Fruit fly (Drosophila melanogaster) whole organism, embryonic: ENCODE results near the gene CG31650.

Source experiments
- Abd-B ChIP-seq: fragments of 200-800 bp; sonication (Bioruptor generic); optimal IDR thresholded peaks from 2 replicates; lab custom pipeline; 2018; ENCODE audit warnings: missing biosample characterization, mild to moderate bottlenecking, missing genetic modification characterization, moderate library complexity
- B-H1 ChIP-seq: fragments of 200-800 bp; sonication (Bioruptor generic); IDR thresholded peaks from 3 replicates; pipeline ENCODE4 v1.3.6; 2022; ENCODE audit warnings: missing biosample characterization, missing genetic modification characterization
- Blimp-1 ChIP-seq: fragments of 200-800 bp; sonication (Bioruptor generic); optimal IDR thresholded peaks from 3 replicates; lab custom pipeline; 2018; ENCODE audit warnings: missing biosample characterization, missing genetic modification characterization, mild to moderate bottlenecking, moderate library complexity, missing genetic modification reagents
- CG10979 ChIP-seq: fragments of 200-800 bp; sonication (Bioruptor generic); optimal IDR thresholded peaks from 2 replicates; lab custom pipeline; 2018; ENCODE audit warnings: missing biosample characterization, mild to moderate bottlenecking, missing genetic modification characterization, moderate library complexity
- CG11723 ChIP-seq: fragments of 200-800 bp; sonication (Bioruptor generic); optimal IDR thresholded peaks from 2 replicates; lab custom pipeline; 2017; ENCODE audit warnings: missing biosample characterization, mild to moderate bottlenecking, missing genetic modification characterization
- CG13287 ChIP-seq: fragments of 200-800 bp; sonication (Bioruptor generic); IDR thresholded peaks from 2 replicates; pipeline ENCODE4 v1.3.6; 2022; ENCODE audit warnings: missing biosample characterization, missing genetic modification characterization; ENCODE audit not compliant: partially characterized antibody
- CG13296 ChIP-seq: fragments of 200-800 bp; sonication (Bioruptor generic); optimal IDR thresholded peaks from 3 replicates; lab custom pipeline; 2018; ENCODE audit warnings: missing biosample characterization, mild to moderate bottlenecking, missing genetic modification characterization
- CG13894 ChIP-seq: fragments of 200-800 bp; sonication (Bioruptor generic); optimal IDR thresholded peaks from 3 replicates; lab custom pipeline; 2018; ENCODE audit warnings: missing biosample characterization, mild to moderate bottlenecking, missing genetic modification characterization, moderate library complexity
- CG14441 ChIP-seq: fragments of 200-800 bp; sonication (Bioruptor generic); IDR thresholded peaks from 2 replicates; pipeline ENCODE4 v1.3.6; 2022; ENCODE audit warnings: missing biosample characterization, missing genetic modification characterization
- CG14860 ChIP-seq: fragments of 200-800 bp; sonication (Bioruptor generic); IDR thresholded peaks from 3 replicates; pipeline ENCODE4 v1.3.6; 2022; ENCODE audit warnings: missing biosample characterization, missing genetic modification characterization; ENCODE audit not compliant: partially characterized antibody
- CG1602 ChIP-seq: fragments of 200-800 bp; sonication (Bioruptor generic); optimal IDR thresholded peaks from 3 replicates; lab custom pipeline; 2016; ENCODE audit warnings: missing biosample characterization, missing genetic modification characterization
- CG2875 ChIP-seq: fragments of 200-800 bp; sonication (Bioruptor generic); optimal IDR thresholded peaks from 2 replicates; lab custom pipeline; 2017; ENCODE audit warnings: missing biosample characterization, mild to moderate bottlenecking, missing genetic modification characterization, missing genetic modification reagents
- CG30403 ChIP-seq: fragments of 200-800 bp; sonication (Bioruptor generic); optimal IDR thresholded peaks from 3 replicates; lab custom pipeline; 2016; ENCODE audit warnings: missing biosample characterization, missing genetic modification characterization
- CG33557 ChIP-seq: fragments of 200-800 bp; sonication (Bioruptor generic); optimal IDR thresholded peaks from 2 replicates; lab custom pipeline; 2019; ENCODE audit warnings: missing biosample characterization, mild to moderate bottlenecking, missing genetic modification characterization, moderate library complexity
- CG3407 ChIP-seq: fragments of 200-800 bp; sonication (Bioruptor generic); optimal IDR thresholded peaks from 2 replicates; lab custom pipeline; 2018; ENCODE audit warnings: missing biosample characterization, mild to moderate bottlenecking, missing genetic modification characterization
- CG4854 ChIP-seq: fragments of 200-800 bp; sonication (Bioruptor generic); optimal IDR thresholded peaks from 2 replicates; lab custom pipeline; 2016; ENCODE audit warnings: missing biosample characterization, missing genetic modification characterization, inconsistent platforms
- CG7556 ChIP-seq: fragments of 200-800 bp; sonication (Bioruptor generic); optimal IDR thresholded peaks from 2 replicates; lab custom pipeline; 2017; ENCODE audit warnings: missing biosample characterization, mild to moderate bottlenecking, missing genetic modification characterization
- Ets65A ChIP-seq: fragments of 200-800 bp; sonication (Bioruptor generic); peaks from one replicate; lab custom pipeline; 2016; ENCODE audit warnings: missing biosample characterization, missing genetic modification characterization
- HHEX ChIP-seq: fragments of 200-800 bp; sonication (Bioruptor generic); optimal IDR thresholded peaks from 3 replicates; lab custom pipeline; 2017; ENCODE audit warnings: missing biosample characterization, mild to moderate bottlenecking, missing genetic modification characterization, missing genetic modification reagents
- HLH4C ChIP-seq: fragments of 200-800 bp; sonication (Bioruptor generic); IDR thresholded peaks from 3 replicates; pipeline ENCODE4 v1.3.6; 2022; ENCODE audit warnings: missing biosample characterization, missing genetic modification characterization; ENCODE audit not compliant: partially characterized antibody
- Hsf ChIP-seq: fragments of 200-800 bp; sonication (Bioruptor generic); optimal IDR thresholded peaks from 3 replicates; lab custom pipeline; 2016; ENCODE audit warnings: missing biosample characterization, missing genetic modification characterization
- Meics ChIP-seq: fragments of 200-800 bp; sonication (Bioruptor generic); optimal IDR thresholded peaks from 2 replicates; lab custom pipeline; 2017; ENCODE audit warnings: missing biosample characterization, mild to moderate bottlenecking, missing genetic modification characterization
- Neu2 ChIP-seq: fragments of 200-800 bp; sonication (Bioruptor generic); optimal IDR thresholded peaks from 3 replicates; lab custom pipeline; 2016; ENCODE audit warnings: missing biosample characterization, missing genetic modification characterization, borderline replicate concordance
- Nf-YB ChIP-seq: fragments of 200-800 bp; sonication (Bioruptor generic); optimal IDR thresholded peaks from 3 replicates; lab custom pipeline; 2019; ENCODE audit warnings: missing biosample characterization, mild to moderate bottlenecking, missing genetic modification characterization, moderate library complexity
- PHDP ChIP-seq: fragments of 200-800 bp; sonication (Bioruptor generic); optimal IDR thresholded peaks from 3 replicates; lab custom pipeline; 2018; ENCODE audit warnings: missing biosample characterization, mild to moderate bottlenecking, missing genetic modification characterization, moderate library complexity
- Ptx1 ChIP-seq: fragments of 200-800 bp; sonication (Bioruptor generic); IDR thresholded peaks from 2 replicates; pipeline ENCODE4 v1.3.6; 2022; ENCODE audit warnings: missing biosample characterization, missing genetic modification characterization
- Spps ChIP-seq: fragments of 200-800 bp; sonication (Bioruptor generic); optimal IDR thresholded peaks from 2 replicates; lab custom pipeline; 2018; ENCODE audit warnings: missing biosample characterization, mild to moderate bottlenecking, missing genetic modification characterization
- YL-1 ChIP-seq: fragments of 200-800 bp; sonication (Bioruptor generic); optimal IDR thresholded peaks from 3 replicates; lab custom pipeline; 2017; ENCODE audit warnings: missing biosample characterization, mild to moderate bottlenecking, missing genetic modification characterization
- bab2 ChIP-seq: fragments of 200-800 bp; sonication (Bioruptor generic); optimal IDR thresholded peaks from 2 replicates; lab custom pipeline; 2016; ENCODE audit warnings: missing biosample characterization, missing genetic modification characterization
- caup ChIP-seq: fragments of 200-800 bp; sonication (Bioruptor generic); optimal IDR thresholded peaks from 3 replicates; lab custom pipeline; 2017; ENCODE audit warnings: missing biosample characterization, mild to moderate bottlenecking, missing genetic modification characterization, moderate library complexity; ENCODE audit not compliant: severe bottlenecking
- da ChIP-seq: fragments of 200-800 bp; sonication (Bioruptor generic); optimal IDR thresholded peaks from 2 replicates; lab custom pipeline; 2016; ENCODE audit warnings: missing biosample characterization, missing genetic modification characterization
- dmrt99B ChIP-seq: fragments of 200-800 bp; sonication (Bioruptor generic); optimal IDR thresholded peaks from 2 replicates; lab custom pipeline; 2018; ENCODE audit warnings: missing biosample characterization, mild to moderate bottlenecking, missing genetic modification characterization, moderate library complexity
- ewg ChIP-seq: fragments of 200-800 bp; sonication (Bioruptor generic); optimal IDR thresholded peaks from 3 replicates; lab custom pipeline; 2017; ENCODE audit warnings: mild to moderate bottlenecking, missing biosample characterization, missing genetic modification reagents, missing genetic modification characterization
- gfzf ChIP-seq: fragments of 200-800 bp; sonication (Bioruptor generic); optimal IDR thresholded peaks from 2 replicates; lab custom pipeline; 2016; ENCODE audit warnings: missing biosample characterization, mild to moderate bottlenecking, missing genetic modification characterization, moderate library complexity
- grn ChIP-seq: fragments of 200-800 bp; sonication (Bioruptor generic); optimal IDR thresholded peaks from 3 replicates; lab custom pipeline; 2017; ENCODE audit warnings: missing biosample characterization, missing genetic modification characterization
- gro ChIP-seq: fragments of 200-800 bp; sonication (Bioruptor generic); optimal IDR thresholded peaks from 2 replicates; lab custom pipeline; 2016; ENCODE audit warnings: missing biosample characterization, missing genetic modification characterization
- nom ChIP-seq: fragments of 200-800 bp; sonication (Bioruptor generic); optimal IDR thresholded peaks from 2 replicates; lab custom pipeline; 2017; ENCODE audit warnings: missing biosample characterization, missing genetic modification characterization, mild to moderate bottlenecking, moderate library complexity, missing genetic modification reagents
- phol ChIP-seq: fragments of 200-800 bp; sonication (Bioruptor generic); optimal IDR thresholded peaks from 3 replicates; lab custom pipeline; 2018; ENCODE audit warnings: missing biosample characterization, mild to moderate bottlenecking, missing genetic modification characterization, moderate library complexity
- ro ChIP-seq: fragments of 200-800 bp; sonication (Bioruptor generic); IDR thresholded peaks from 2 replicates; pipeline ENCODE4 v1.3.6; 2022; ENCODE audit warnings: missing biosample characterization, missing genetic modification characterization
- schlank ChIP-seq: fragments of 200-800 bp; sonication (Bioruptor generic); optimal IDR thresholded peaks from 2 replicates; lab custom pipeline; 2018; ENCODE audit warnings: missing biosample characterization, mild to moderate bottlenecking, missing genetic modification characterization
- scrt ChIP-seq: fragments of 200-800 bp; sonication (Bioruptor generic); optimal IDR thresholded peaks from 2 replicates; lab custom pipeline; 2018; ENCODE audit warnings: missing biosample characterization, mild to moderate bottlenecking, missing genetic modification characterization, moderate library complexity
- shn ChIP-seq: fragments of 200-800 bp; sonication (Bioruptor generic); optimal IDR thresholded peaks from 3 replicates; lab custom pipeline; 2016; ENCODE audit warnings: missing biosample characterization, missing genetic modification characterization
- sisA ChIP-seq: fragments of 200-800 bp; sonication (Bioruptor generic); IDR thresholded peaks from 2 replicates; pipeline ENCODE4 v1.3.6; 2022; ENCODE audit warnings: missing biosample characterization, missing genetic modification characterization
- toy ChIP-seq: fragments of 200-800 bp; sonication (Bioruptor generic); IDR thresholded peaks from 2 replicates; pipeline ENCODE4 v1.3.6; 2022; ENCODE audit warnings: missing biosample characterization, missing genetic modification characterization
- twi ChIP-seq: fragments of 200-800 bp; optimal IDR thresholded peaks from 2 replicates; lab custom pipeline; 2019; ENCODE audit warnings: missing biosample characterization, mild to moderate bottlenecking, missing genetic modification characterization, moderate library complexity
- tx ChIP-seq: fragments of 200-800 bp; sonication (Bioruptor generic); optimal IDR thresholded peaks from 2 replicates; lab custom pipeline; 2016; ENCODE audit warnings: missing biosample characterization, missing genetic modification characterization
- usp ChIP-seq: fragments of >200 bp; optimal IDR thresholded peaks from 2 replicates; lab custom pipeline; 2017; ENCODE audit warnings: missing biosample characterization, missing genetic modification characterization
- vfl ChIP-seq: fragments of 200-800 bp; sonication (Bioruptor generic); optimal IDR thresholded peaks from 2 replicates; lab custom pipeline; 2016; ENCODE audit warnings: missing biosample characterization, missing genetic modification characterization
- vvl ChIP-seq: fragments of 200-800 bp; sonication (Bioruptor generic); IDR thresholded peaks from 2 replicates; pipeline ENCODE4 v1.3.6; 2022; ENCODE audit warnings: missing biosample characterization, missing genetic modification characterization

The CG31650 gene

dm6 chr2L:5059645-5060254 lies 15.2 kb upstream of the CG31650 start, which contains the start of gene Rpn11 (continued):
- TF ChIP-seq CG1602, result peak; percentile 67
- peak; percentile 30 for TF ChIP-seq CG11723
- TF ChIP-seq vvl (GFP tag; lab: Robert Waterston, UW), result peak; percentile 80
- peak; percentile 12; the same call in 1 of the 2 replicates for TF ChIP-seq sisA (GFP tag; lab: Robert Waterston, UW)
- peak; percentile 58 for TF ChIP-seq Ptx1 (GFP tag; lab: Robert Waterston, UW)
- peak; percentile 15 for TF ChIP-seq scrt (GFP tag; lab: Kevin White, UChicago)
- TF ChIP-seq Blimp-1 (GFP tag; lab: Kevin White, UChicago), result peak; percentile 56
- TF ChIP-seq CG14860 (GFP tag; lab: Robert Waterston, UW), result 0 out of 3 replicates have a peak, but pooled peaks have one; percentile 32
- TF ChIP-seq CG3407 (GFP tag; lab: Kevin White, UChicago), result peak; percentile 11
- TF ChIP-seq ro, result no peak
- TF ChIP-seq HLH4C (GFP tag; lab: Robert Waterston, UW), result peak; percentile 44
- peak; percentile 58 for TF ChIP-seq CG33557
- peak; percentile 41; the same call in 1 of the 3 replicates for TF ChIP-seq B-H1 (GFP tag; lab: Robert Waterston, UW)
- peak; percentile 22 for TF ChIP-seq CG2875 (GFP tag; lab: Kevin White, UChicago)
- TF ChIP-seq twi (tag; lab: Kevin White, UChicago), result peak; percentile 43
- TF ChIP-seq caup, result peak; percentile 29
- peak; percentile 18 for TF ChIP-seq ewg (GFP tag; lab: Kevin White, UChicago)
- TF ChIP-seq shn, result peak; percentile 7
- peak; percentile 64 for TF ChIP-seq Meics (GFP tag; lab: Kevin White, UChicago)
- TF ChIP-seq toy (GFP tag; lab: Robert Waterston, UW), result no peak
- TF ChIP-seq phol, result peak; percentile 77
- TF ChIP-seq CG13296 (GFP tag; lab: Kevin White, UChicago), result peak; percentile 68
- TF ChIP-seq usp (GFP tag; lab: Kevin White, UChicago), result no peak
- peak; percentile 49 for TF ChIP-seq CG10979
- peak; percentile 86 for TF ChIP-seq CG30403 (GFP tag; lab: Kevin White, UChicago)
- TF ChIP-seq CG14441, result peak; percentile 14; the same call in 1 of the 2 replicates
- peak; percentile 59 for TF ChIP-seq Ets65A (GFP tag; lab: Kevin White, UChicago)
- TF ChIP-seq YL-1 (GFP tag; lab: Kevin White, UChicago), result peak; percentile 63
- TF ChIP-seq Nf-YB (GFP tag; lab: Kevin White, UChicago), result peak; percentile 37
- peak; percentile 59 for TF ChIP-seq Hsf (GFP tag; lab: Kevin White, UChicago)
- TF ChIP-seq dmrt99B, result peak; percentile 68
- no peak for TF ChIP-seq da (GFP tag; lab: Kevin White, UChicago)
- TF ChIP-seq Spps (tag; lab: Kevin White, UChicago), result peak; percentile 34
- TF ChIP-seq gfzf, result peak; percentile 3
- peak; percentile 49 for TF ChIP-seq bab2 (GFP tag; lab: Kevin White, UChicago)
- TF ChIP-seq tx (GFP tag; lab: Kevin White, UChicago), result peak; percentile 41
- peak; percentile 63 for TF ChIP-seq CG13287 (GFP tag; lab: Robert Waterston, UW)
- TF ChIP-seq CG7556, result peak; percentile 72
- TF ChIP-seq gro (GFP tag; lab: Kevin White, UChicago), result no peak
- TF ChIP-seq HHEX (GFP tag; lab: Kevin White, UChicago), result peak; percentile 42
- no peak for TF ChIP-seq Neu2
- no peak for TF ChIP-seq grn
- peak; percentile 76 for TF ChIP-seq Abd-B (GFP tag; lab: Kevin White, UChicago)
- TF ChIP-seq vfl, result no peak
- TF ChIP-seq schlank (tag; lab: Kevin White, UChicago), result no peak
- TF ChIP-seq PHDP (tag; lab: Kevin White, UChicago), result peak; percentile 44
- peak; percentile 60 for TF ChIP-seq CG13894 (tag; lab: Kevin White, UChicago)
- TF ChIP-seq nom (GFP tag; lab: Kevin White, UChicago), result peak; percentile 28
- TF ChIP-seq CG4854 (GFP tag; lab: Kevin White, UChicago), result peak; percentile 19
